Fruit fly (Drosophila melanogaster) whole organism, embryonic: Measurements from ENCODE around the gene Stat92E.

Experiments used
- Abd-B ChIP-seq: fragments of 200-800 bp; sonication (Bioruptor generic); optimal IDR thresholded peaks from 2 replicates; lab custom pipeline; 2018; ENCODE audit warnings: missing biosample characterization, mild to moderate bottlenecking, missing genetic modification characterization, moderate library complexity
- BtbVII ChIP-seq: fragments of 200-800 bp; sonication (Bioruptor generic); optimal IDR thresholded peaks from 3 replicates; lab custom pipeline; 2017; ENCODE audit warnings: missing biosample characterization, mild to moderate bottlenecking, missing genetic modification characterization
- CG12769 ChIP-seq: fragments of 200-800 bp; sonication (Bioruptor generic); optimal IDR thresholded peaks from 2 replicates; lab custom pipeline; 2019; ENCODE audit warnings: missing biosample characterization, mild to moderate bottlenecking, missing genetic modification characterization, moderate library complexity
- CG14667 ChIP-seq: fragments of 200-800 bp; sonication (Bioruptor generic); IDR thresholded peaks from 2 replicates; pipeline ENCODE4 v1.3.6; 2022; ENCODE audit warnings: missing biosample characterization, missing genetic modification characterization
- CG15696 ChIP-seq: fragments of 200-800 bp; sonication (Bioruptor generic); optimal IDR thresholded peaks from 2 replicates; lab custom pipeline; 2019; ENCODE audit warnings: missing biosample characterization, mild to moderate bottlenecking, missing genetic modification characterization, moderate library complexity
- CG1602 ChIP-seq: fragments of 200-800 bp; sonication (Bioruptor generic); optimal IDR thresholded peaks from 3 replicates; lab custom pipeline; 2016; ENCODE audit warnings: missing biosample characterization, missing genetic modification characterization
- CG16813 ChIP-seq: fragments of 200-800 bp; sonication (Bioruptor generic); IDR thresholded peaks from 3 replicates; pipeline ENCODE4 v1.3.6; 2022; ENCODE audit warnings: missing biosample characterization, missing genetic modification characterization; ENCODE audit not compliant: partially characterized antibody
- CG17361 ChIP-seq: fragments of 200-800 bp; sonication (Bioruptor generic); IDR thresholded peaks from 3 replicates; pipeline ENCODE4 v1.3.6; 2022; ENCODE audit warnings: missing biosample characterization, missing genetic modification characterization
- CG17912 ChIP-seq: fragments of 200-800 bp; sonication (Bioruptor generic); optimal IDR thresholded peaks from 2 replicates; lab custom pipeline; 2018; ENCODE audit warnings: missing biosample characterization, mild to moderate bottlenecking, missing genetic modification characterization
- CG1792 ChIP-seq: fragments of 200-800 bp; sonication (Bioruptor generic); optimal IDR thresholded peaks from 2 replicates; lab custom pipeline; 2016; ENCODE audit warnings: missing biosample characterization, missing genetic modification characterization
- CG18764 ChIP-seq: fragments of 200-800 bp; sonication (Bioruptor generic); optimal IDR thresholded peaks from 3 replicates; lab custom pipeline; 2016; ENCODE audit warnings: missing biosample characterization, missing genetic modification characterization
- CG2889 ChIP-seq: fragments of 200-800 bp; sonication (Bioruptor generic); IDR thresholded peaks from 3 replicates; pipeline ENCODE4 v1.3.6; 2022; ENCODE audit warnings: missing biosample characterization, missing genetic modification characterization
- CG30020 ChIP-seq: fragments of 200-800 bp; optimal IDR thresholded peaks from 2 replicates; lab custom pipeline; 2019; ENCODE audit warnings: missing biosample characterization, mild to moderate bottlenecking, missing genetic modification characterization, moderate library complexity
- CG3065 ChIP-seq: fragments of 200-800 bp; sonication (Bioruptor generic); optimal IDR thresholded peaks from 2 replicates; lab custom pipeline; 2016; ENCODE audit warnings: missing biosample characterization, missing genetic modification characterization
- CG3281 ChIP-seq: fragments of 200-800 bp; sonication (Bioruptor generic); optimal IDR thresholded peaks from 3 replicates; lab custom pipeline; 2017; ENCODE audit warnings: missing biosample characterization, mild to moderate bottlenecking, missing genetic modification characterization
- CG42726 ChIP-seq: fragments of 200-800 bp; sonication (Bioruptor generic); IDR thresholded peaks from 2 replicates; pipeline ENCODE4 v1.3.6; 2022; ENCODE audit warnings: missing biosample characterization, missing genetic modification characterization; ENCODE audit not compliant: partially characterized antibody
- CG4707 ChIP-seq: fragments of 200-800 bp; sonication (Bioruptor generic); optimal IDR thresholded peaks from 2 replicates; lab custom pipeline; 2018; ENCODE audit warnings: missing biosample characterization, mild to moderate bottlenecking, missing genetic modification characterization, moderate library complexity
- CG6272 ChIP-seq: fragments of 200-800 bp; sonication (Bioruptor generic); IDR thresholded peaks from 2 replicates; pipeline ENCODE4 v1.3.6; 2022; ENCODE audit warnings: missing biosample characterization, missing genetic modification characterization
- CG6813 ChIP-seq: fragments of 200-800 bp; sonication (Bioruptor generic); optimal IDR thresholded peaks from 2 replicates; lab custom pipeline; 2017; ENCODE audit warnings: missing biosample characterization, missing genetic modification characterization, mild to moderate bottlenecking, moderate library complexity, missing genetic modification reagents
- CG6854 ChIP-seq: fragments of 200-800 bp; sonication (Bioruptor generic); optimal IDR thresholded peaks from 3 replicates; lab custom pipeline; 2017; ENCODE audit warnings: missing biosample characterization, mild to moderate bottlenecking, missing genetic modification characterization
- CG7745 ChIP-seq: fragments of 200-800 bp; sonication (Bioruptor generic); optimal IDR thresholded peaks from 2 replicates; lab custom pipeline; 2018; ENCODE audit warnings: missing biosample characterization, mild to moderate bottlenecking, missing genetic modification characterization, moderate library complexity
- CG8089 ChIP-seq: fragments of 200-800 bp; sonication (Bioruptor generic); optimal IDR thresholded peaks from 3 replicates; lab custom pipeline; 2016; ENCODE audit warnings: missing biosample characterization, missing genetic modification characterization
- CG8478 ChIP-seq: fragments of >200 bp; optimal IDR thresholded peaks from 2 replicates; lab custom pipeline; 2018
- CG8924 ChIP-seq: fragments of 200-800 bp; optimal IDR thresholded peaks from 3 replicates; lab custom pipeline; 2019; ENCODE audit warnings: missing biosample characterization, mild to moderate bottlenecking, missing genetic modification characterization, moderate library complexity
- CG9437 ChIP-seq: fragments of 200-800 bp; sonication (Bioruptor generic); optimal IDR thresholded peaks from 2 replicates; lab custom pipeline; 2018; ENCODE audit warnings: missing biosample characterization, mild to moderate bottlenecking, missing genetic modification characterization
- CTCF ChIP-seq: fragments of 200-800 bp; sonication (Bioruptor generic); optimal IDR thresholded peaks from 2 replicates; lab custom pipeline; 2017; ENCODE audit warnings: missing biosample characterization, mild to moderate bottlenecking, missing genetic modification characterization, moderate library complexity
- CoRest ChIP-seq: fragments of 200-800 bp; sonication (Bioruptor generic); optimal IDR thresholded peaks from 3 replicates; lab custom pipeline; 2018; ENCODE audit warnings: missing biosample characterization, mild to moderate bottlenecking, missing genetic modification characterization, moderate library complexity
- Dip2 ChIP-seq: fragments of 200-800 bp; sonication (Bioruptor generic); IDR thresholded peaks from 2 replicates; pipeline ENCODE4 v1.3.6; 2022; ENCODE audit warnings: missing biosample characterization, missing genetic modification characterization
- Eip74EF ChIP-seq, 2 experiments: fragments of 200-800 bp in 1 of 2; fragments of >200 bp in 1 of 2; sonication (Bioruptor generic) in 1 of 2; optimal IDR thresholded peaks; 2 replicates each; lab custom pipeline; 2017 to 2019; ENCODE audit warnings: missing biosample characterization in 2 of 2, missing genetic modification characterization in 2 of 2, mild to moderate bottlenecking in 1 of 2, moderate library complexity in 1 of 2
- Ets97D ChIP-seq: fragments of 200-800 bp; sonication (Bioruptor generic); optimal IDR thresholded peaks from 3 replicates; lab custom pipeline; 2016; ENCODE audit warnings: missing biosample characterization, missing genetic modification characterization
- Fer2 ChIP-seq: fragments of 200-800 bp; sonication (Bioruptor generic); optimal IDR thresholded peaks from 2 replicates; lab custom pipeline; 2018; ENCODE audit warnings: missing biosample characterization, mild to moderate bottlenecking, missing genetic modification characterization, moderate library complexity
- Jarid2 ChIP-seq: fragments of 200-800 bp; sonication (Bioruptor generic); optimal IDR thresholded peaks from 3 replicates; lab custom pipeline; 2017; ENCODE audit warnings: mild to moderate bottlenecking, missing biosample characterization, missing genetic modification reagents, missing genetic modification characterization
- Stat92E ChIP-seq, 3 experiments: fragments of >200 bp in 2 of 3; fragments of 200-800 bp in 1 of 3; sonication (Bioruptor generic) in 1 of 3; optimal IDR thresholded peaks; 2 replicates each; lab custom pipeline; 2017 to 2019; ENCODE audit warnings: missing biosample characterization in 3 of 3, missing genetic modification characterization in 3 of 3, mild to moderate bottlenecking in 1 of 3, moderate library complexity in 1 of 3
- TFAM ChIP-seq: fragments of 200-800 bp; sonication (Bioruptor generic); optimal IDR thresholded peaks from 2 replicates; lab custom pipeline; 2017; ENCODE audit warnings: missing biosample characterization, missing genetic modification characterization, inconsistent platforms
- Usf ChIP-seq: fragments of 200-800 bp; sonication (Bioruptor generic); optimal IDR thresholded peaks from 2 replicates; lab custom pipeline; 2017; ENCODE audit warnings: missing genotype, missing biosample characterization, missing genetic modification characterization
- amos ChIP-seq: fragments of 200-800 bp; sonication (Bioruptor generic); IDR thresholded peaks from 2 replicates; pipeline ENCODE4 v1.3.6; 2022; ENCODE audit warnings: missing biosample characterization, missing genetic modification characterization; ENCODE audit not compliant: partially characterized antibody
- ash1 ChIP-seq: fragments of 200-800 bp; sonication (Bioruptor generic); optimal IDR thresholded peaks from 2 replicates; lab custom pipeline; 2018; ENCODE audit warnings: missing biosample characterization, mild to moderate bottlenecking, missing genetic modification characterization
- chm ChIP-seq: fragments of 200-800 bp; sonication (Bioruptor generic); IDR thresholded peaks from 2 replicates; pipeline ENCODE4 v1.3.6; 2022; ENCODE audit warnings: missing biosample characterization, missing genetic modification characterization
- danr ChIP-seq: fragments of 200-800 bp; sonication (Bioruptor generic); IDR thresholded peaks from 2 replicates; pipeline ENCODE4 v1.3.6; 2022; ENCODE audit warnings: missing biosample characterization, missing genetic modification characterization
- dmrt11E ChIP-seq: fragments of 200-800 bp; sonication (Bioruptor generic); optimal IDR thresholded peaks from 3 replicates; lab custom pipeline; 2018; ENCODE audit warnings: missing biosample characterization, mild to moderate bottlenecking, missing genetic modification characterization, moderate library complexity
- dpn ChIP-seq, 2 experiments: fragments of 200-800 bp; sonication (Bioruptor generic); optimal IDR thresholded peaks; 3 replicates each; lab custom pipeline; 2016; ENCODE audit warnings: missing biosample characterization in 2 of 2, missing genetic modification characterization in 2 of 2
- fd64A ChIP-seq: fragments of 200-800 bp; sonication (Bioruptor generic); optimal IDR thresholded peaks from 3 replicates; lab custom pipeline; 2018; ENCODE audit warnings: missing biosample characterization, mild to moderate bottlenecking, missing genetic modification characterization
- ftz-f1 ChIP-seq: fragments of 200-800 bp; sonication (Bioruptor generic); optimal IDR thresholded peaks from 2 replicates; lab custom pipeline; 2016; ENCODE audit warnings: missing biosample characterization, missing genetic modification characterization
- kni ChIP-seq: fragments of 200-800 bp; sonication (Bioruptor generic); optimal IDR thresholded peaks from 3 replicates; lab custom pipeline; 2017; ENCODE audit warnings: mild to moderate bottlenecking, missing biosample characterization, missing genetic modification reagents, missing genetic modification characterization
- sim ChIP-seq: fragments of 200-800 bp; sonication (Bioruptor generic); IDR thresholded peaks from 2 replicates; pipeline ENCODE4 v1.3.6; 2022; ENCODE audit warnings: missing biosample characterization, missing genetic modification characterization
- sisA ChIP-seq: fragments of 200-800 bp; sonication (Bioruptor generic); IDR thresholded peaks from 2 replicates; pipeline ENCODE4 v1.3.6; 2022; ENCODE audit warnings: missing biosample characterization, missing genetic modification characterization
- sob ChIP-seq: fragments of 200-800 bp; sonication (Bioruptor generic); IDR thresholded peaks from 2 replicates; pipeline ENCODE4 v1.3.6; 2022; ENCODE audit warnings: missing biosample characterization, missing genetic modification characterization
- tap ChIP-seq: fragments of 200-800 bp; optimal IDR thresholded peaks from 3 replicates; lab custom pipeline; 2019; ENCODE audit warnings: missing biosample characterization, mild to moderate bottlenecking, missing genetic modification characterization, moderate library complexity
- trem ChIP-seq: fragments of 200-800 bp; optimal IDR thresholded peaks from 3 replicates; lab custom pipeline; 2019; ENCODE audit warnings: missing biosample characterization, mild to moderate bottlenecking, missing genetic modification characterization, moderate library complexity
- trh ChIP-seq: fragments of 200-800 bp; sonication (Bioruptor generic); optimal IDR thresholded peaks from 2 replicates; lab custom pipeline; 2016; ENCODE audit warnings: missing biosample characterization, missing genetic modification characterization
- vnd ChIP-seq: fragments of 200-800 bp; sonication (Bioruptor generic); IDR thresholded peaks from 3 replicates; pipeline ENCODE4 v1.3.6; 2022; ENCODE audit warnings: missing biosample characterization, missing genetic modification characterization; ENCODE audit not compliant: partially characterized antibody

Stat92E gene

dm6 chr3R:20579816-20580215 lies 27.7 kb upstream of the Stat92E start, which contains the start of the genes EloB and Srp14 (continued):
- TF ChIP-seq Stat92E (GFP tag; optimal IDR thresholded peaks at IDR 0.05; lab: Kevin White, UChicago) = peak in 1 of 3 experiments; percentile 92
- peak; percentile 78 to 83 for TF ChIP-seq dpn (GFP tag; optimal IDR thresholded peaks at IDR 0.05; lab: Kevin White, UChicago)
- TF ChIP-seq danr (GFP tag; lab: Robert Waterston, UW) = peak; percentile 55
- no peak for TF ChIP-seq ash1 (GFP tag; lab: Kevin White, UChicago)
- TF ChIP-seq Fer2 (tag; lab: Kevin White, UChicago) = peak; percentile 84
- peak; percentile 87 for TF ChIP-seq sob (GFP tag; lab: Robert Waterston, UW)
- TF ChIP-seq Abd-B (GFP tag; lab: Kevin White, UChicago) = no peak
- TF ChIP-seq CTCF (GFP tag; lab: Kevin White, UChicago) = peak; percentile 19
- TF ChIP-seq CG1602 (GFP tag; lab: Kevin White, UChicago) = peak; percentile 79
- peak; percentile 75 for TF ChIP-seq CG30020 (tag; lab: Kevin White, UChicago)
- TF ChIP-seq chm (GFP tag; lab: Robert Waterston, UW) = peak; percentile 82
- peak; percentile 95 for TF ChIP-seq CG42726 (GFP tag; lab: Robert Waterston, UW)
- peak; percentile 91 for TF ChIP-seq Ets97D
- peak; percentile 54 for TF ChIP-seq CG6854 (GFP tag; lab: Kevin White, UChicago)
- peak; percentile 35 for TF ChIP-seq CG4707 (GFP tag; lab: Kevin White, UChicago)
- TF ChIP-seq Dip2 (GFP tag; lab: Robert Waterston, UW) = no peak
- TF ChIP-seq CG14667 = peak; percentile 56
- peak; percentile 86 for TF ChIP-seq CoRest
- TF ChIP-seq CG6813 = peak; percentile 33
- TF ChIP-seq fd64A (GFP tag; lab: Kevin White, UChicago) = no peak
- TF ChIP-seq CG17361 = peak; percentile 83
- TF ChIP-seq CG6272 (GFP tag; lab: Robert Waterston, UW) = peak; percentile 82
- TF ChIP-seq tap (tag; lab: Kevin White, UChicago) = peak; percentile 69
- peak; percentile 97 for TF ChIP-seq amos (GFP tag; lab: Robert Waterston, UW)
- peak; percentile 60 for TF ChIP-seq CG8089 (GFP tag; lab: Kevin White, UChicago)
- TF ChIP-seq CG3281 (GFP tag; lab: Kevin White, UChicago) = peak; percentile 81
- peak; percentile 33 for TF ChIP-seq CG7745 (tag; lab: Kevin White, UChicago)
- TF ChIP-seq CG1792 (GFP tag; lab: Kevin White, UChicago) = peak; percentile 65
- peak; percentile 87 for TF ChIP-seq CG15696 (tag; lab: Kevin White, UChicago)
- peak; percentile 93 for TF ChIP-seq trem (tag; lab: Kevin White, UChicago)
- TF ChIP-seq Jarid2 (GFP tag; lab: Kevin White, UChicago) = no peak
- peak; percentile 97 for TF ChIP-seq CG16813 (GFP tag; lab: Robert Waterston, UW)
- TF ChIP-seq CG17912 (GFP tag; lab: Kevin White, UChicago) = peak; percentile 64
- TF ChIP-seq kni (GFP tag; lab: Kevin White, UChicago) = peak; percentile 54
- TF ChIP-seq CG9437 (GFP tag; lab: Kevin White, UChicago) = peak; percentile 47
- TF ChIP-seq Eip74EF (GFP tag; optimal IDR thresholded peaks at IDR 0.05; lab: Kevin White, UChicago) = no peak
- TF ChIP-seq vnd = peak; percentile 94
- TF ChIP-seq BtbVII (GFP tag; lab: Kevin White, UChicago) = peak; percentile 65
- TF ChIP-seq CG12769 (tag; lab: Kevin White, UChicago) = peak; percentile 87
- TF ChIP-seq sisA = peak; percentile 60
- TF ChIP-seq CG2889 (GFP tag; lab: Robert Waterston, UW) = peak; percentile 78
- TF ChIP-seq sim (GFP tag; lab: Robert Waterston, UW) = no peak
- no peak for TF ChIP-seq CG8478 (lab: Kevin White, UChicago)
- peak; percentile 69 for TF ChIP-seq TFAM (GFP tag; lab: Kevin White, UChicago)
- peak; percentile 100 for TF ChIP-seq ftz-f1 (GFP tag; lab: Kevin White, UChicago)
- TF ChIP-seq dmrt11E = peak; percentile 78
- TF ChIP-seq trh (GFP tag; lab: Kevin White, UChicago) = peak; percentile 26
- peak; percentile 19 for TF ChIP-seq Usf (GFP tag; lab: Kevin White, UChicago)
- peak; percentile 74 for TF ChIP-seq CG3065 (GFP tag; lab: Kevin White, UChicago)
- peak; percentile 65 for TF ChIP-seq CG18764
- peak; percentile 87 for TF ChIP-seq CG8924 (tag; lab: Kevin White, UChicago)
